Worm (Caenorhabditis elegans): ENCODE results near the gene acbp-7.

DNA sequence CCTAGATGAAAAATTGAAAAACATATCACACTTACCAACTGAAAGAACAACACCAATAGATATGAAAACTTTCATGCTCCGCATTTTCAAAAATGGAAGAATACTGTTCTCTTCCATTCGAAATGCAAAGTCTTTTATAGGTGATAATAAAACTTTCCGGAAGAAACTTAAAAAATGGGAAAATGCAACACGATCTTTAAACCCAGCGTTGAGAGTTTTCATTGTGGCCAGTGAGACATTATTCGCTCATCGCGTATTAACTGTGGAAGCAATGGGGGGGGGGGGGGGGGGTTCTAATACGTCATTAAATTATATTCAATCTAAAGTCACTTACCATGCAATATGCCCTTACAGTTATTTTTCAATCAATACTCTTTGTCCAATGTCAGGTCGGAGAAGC, 6.8 kb downstream of the acbp-7 start, which contains the start of the genes clec-157 and fkh-5:
- no peak for TF ChIP-seq lin-35 (GFP tag; optimal IDR thresholded peaks at IDR 0.05)
- TF ChIP-seq unc-62 (GFP tag; optimal IDR thresholded peaks at IDR 0.05) = no peak
- no peak for TF ChIP-seq F57C9.4 (tag; optimal IDR thresholded peaks at IDR 0.05)
- TF ChIP-seq hlh-12 (tag; optimal IDR thresholded peaks at IDR 0.05) = no peak
- TF ChIP-seq ama-1 (optimal IDR thresholded peaks at IDR 0.05) = no peak
- TF ChIP-seq ama-1 (GFP tag; optimal IDR thresholded peaks at IDR 0.05) = no peak
- no peak for TF ChIP-seq bed-2 (GFP tag; IDR thresholded peaks at IDR 0.05)
- no peak for TF ChIP-seq rcor-1 (GFP tag; IDR thresholded peaks at IDR 0.05)
- TF ChIP-seq snpc-4 (GFP tag; optimal IDR thresholded peaks at IDR 0.05) = no peak
- TF ChIP-seq snpc-4 (tag; optimal IDR thresholded peaks at IDR 0.05) = no peak
- TF ChIP-seq nfyb-1 (GFP tag; IDR thresholded peaks at IDR 0.05) = no peak
